Worm (Caenorhabditis elegans) whole organism, L1 larva: ENCODE data around the gene F45D3.2.

ENCODE experiments used
- dpl-1 ChIP-seq, 3 experiments: fragments of 150-350 bp in 2 of 3; sonication (generic microtip) in 1 of 3; optimal IDR thresholded peaks; 2 replicates each; lab custom pipeline; 2014 to 2017; ENCODE audit warnings: missing biosample characterization in 3 of 3, missing genetic modification characterization in 3 of 3, missing genetic modification reagents in 3 of 3
- efl-3 ChIP-seq: fragments of 200-800 bp; sonication (Bioruptor generic); optimal IDR thresholded peaks from 2 replicates; lab custom pipeline; 2018; ENCODE audit warnings: mild to moderate bottlenecking, missing genetic modification characterization, missing compliant biosample characterization
- fkh-10 ChIP-seq: sonication (generic microtip); optimal IDR thresholded peaks from 2 replicates; lab custom pipeline; 2017; ENCODE audit warnings: missing biosample characterization, missing genetic modification reagents, missing genetic modification characterization
- jun-1 ChIP-seq: fragments of 150-350 bp; optimal IDR thresholded peaks from 2 replicates; lab custom pipeline; 2014; ENCODE audit warnings: missing biosample characterization, missing genetic modification reagents, missing genetic modification characterization
- lin-15B ChIP-seq: fragments of 150-350 bp; sonication (generic microtip); optimal IDR thresholded peaks from 3 replicates; lab custom pipeline; 2014; ENCODE audit warnings: missing biosample characterization, missing genetic modification characterization
- nhr-237 ChIP-seq: fragments of 150-350 bp; optimal IDR thresholded peaks from 2 replicates; lab custom pipeline; 2014; ENCODE audit warnings: missing biosample characterization, missing genetic modification characterization
- nhr-90 ChIP-seq: sonication (generic microtip); optimal IDR thresholded peaks from 2 replicates; lab custom pipeline; 2016; ENCODE audit warnings: mild to moderate bottlenecking, missing genetic modification characterization, missing compliant biosample characterization; ENCODE audit not compliant: poor library complexity
- pqm-1 ChIP-seq: sonication (generic microtip); optimal IDR thresholded peaks from 3 replicates; lab custom pipeline; 2017; ENCODE audit warnings: missing biosample characterization, missing genetic modification characterization

DNA sequence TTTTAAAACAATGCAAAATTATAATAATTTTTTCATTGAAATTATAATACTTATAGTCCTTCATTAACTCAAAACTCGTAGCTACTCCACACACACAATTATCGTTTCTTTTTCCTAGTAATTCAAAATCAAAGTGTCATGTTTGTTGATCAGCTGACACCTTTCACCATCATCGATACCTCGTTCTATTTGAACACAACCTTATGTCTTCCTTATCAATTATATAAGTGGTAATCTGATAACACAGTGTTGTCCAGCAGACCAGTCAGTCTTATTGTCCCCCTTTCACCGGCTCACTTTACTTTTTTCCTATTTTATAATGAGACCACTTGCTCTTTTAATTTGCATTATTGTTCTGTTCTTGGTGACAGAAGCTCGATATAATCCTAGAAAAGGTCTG is 28.1 kb upstream of the F45D3.2 start, which contains the start of the genes T28H10.2 and lgmn-1:
- no peak for TF ChIP-seq pqm-1 (tag; lab: Kevin White, UChicago)
- no peak for TF ChIP-seq jun-1 (tag; lab: Kevin White, UChicago)
- TF ChIP-seq lin-15B (tag; lab: Kevin White, UChicago), result no peak
- no peak for TF ChIP-seq nhr-237 (tag; lab: Kevin White, UChicago)
- peak; percentile 29 for TF ChIP-seq nhr-90 (tag; lab: Kevin White, UChicago)
- no peak for TF ChIP-seq dpl-1 (GFP tag; optimal IDR thresholded peaks at IDR 0.05; lab: Kevin White, UChicago)
- no peak for TF ChIP-seq fkh-10 (GFP tag; lab: Kevin White, UChicago)
- no peak for TF ChIP-seq efl-3 (GFP tag; lab: Kevin White, UChicago)
